Worm (Caenorhabditis elegans) whole organism, L1 larva: ENCODE data around the gene txbp-3.

Experiments
- C16A3.4 ChIP-seq: fragments of 150-350 bp; optimal IDR thresholded peaks from 2 replicates; lab custom pipeline; 2014; ENCODE audit warnings: missing biosample characterization, missing genetic modification characterization
- C34B4.2 ChIP-seq: sonication (generic microtip); optimal IDR thresholded peaks from 2 replicates; lab custom pipeline; 2017; ENCODE audit warnings: mild to moderate bottlenecking, missing genetic modification characterization, missing compliant biosample characterization
- aha-1 ChIP-seq: fragments of 150-350 bp; optimal IDR thresholded peaks from 2 replicates; lab custom pipeline; 2014; ENCODE audit warnings: missing biosample characterization, missing genetic modification characterization
- aly-2 ChIP-seq: fragments of 150-350 bp; optimal IDR thresholded peaks from 2 replicates; lab custom pipeline; 2014; ENCODE audit warnings: missing biosample characterization, missing genetic modification characterization
- ceh-88 ChIP-seq: fragments of 200-800 bp; sonication (Bioruptor generic); IDR thresholded peaks from 2 replicates; pipeline ENCODE4 v1.3.6; 2022; ENCODE audit warnings: missing genetic modification characterization, missing compliant biosample characterization
- ceh-90 ChIP-seq: sonication (generic microtip); optimal IDR thresholded peaks from 2 replicates; lab custom pipeline; 2016; ENCODE audit warnings: missing genetic modification characterization, missing compliant biosample characterization
- dpl-1 ChIP-seq, 3 experiments: fragments of 150-350 bp in 2 of 3; sonication (generic microtip) in 1 of 3; optimal IDR thresholded peaks; 2 replicates each; lab custom pipeline; 2014 to 2017; ENCODE audit warnings: missing biosample characterization in 3 of 3, missing genetic modification characterization in 3 of 3, missing genetic modification reagents in 3 of 3
- dsc-1 ChIP-seq: sonication (generic microtip); optimal IDR thresholded peaks from 2 replicates; lab custom pipeline; 2016; ENCODE audit warnings: mild to moderate bottlenecking, missing genetic modification characterization, missing compliant biosample characterization
- efl-1 ChIP-seq, 4 experiments: fragments of 150-350 bp; optimal IDR thresholded peaks in 3 of 4; peaks in 1 of 4; 1 replicate in 1 of 4; 2 replicates in 3 of 4; lab custom pipeline; 2014; ENCODE audit warnings: missing biosample characterization in 2 of 4, missing genetic modification characterization in 2 of 4, missing genetic modification reagents in 2 of 4
- efl-3 ChIP-seq: fragments of 200-800 bp; sonication (Bioruptor generic); optimal IDR thresholded peaks from 2 replicates; lab custom pipeline; 2018; ENCODE audit warnings: mild to moderate bottlenecking, missing genetic modification characterization, missing compliant biosample characterization
- egl-27 ChIP-seq, 2 experiments: fragments of 150-350 bp in 1 of 2; sonication (generic microtip); optimal IDR thresholded peaks; 3 replicates each; lab custom pipeline; 2017 to 2018; ENCODE audit warnings: missing biosample characterization in 2 of 2, missing genetic modification characterization in 2 of 2, missing genetic modification reagents in 2 of 2
- elt-2 ChIP-seq: sonication (generic microtip); optimal IDR thresholded peaks from 2 replicates; lab custom pipeline; 2016; ENCODE audit warnings: missing genetic modification characterization, mild to moderate bottlenecking, inconsistent platforms, missing compliant biosample characterization, missing genetic modification reagents
- fkh-10 ChIP-seq: sonication (generic microtip); optimal IDR thresholded peaks from 2 replicates; lab custom pipeline; 2017; ENCODE audit warnings: missing biosample characterization, missing genetic modification reagents, missing genetic modification characterization
- fkh-4 ChIP-seq: sonication (generic microtip); optimal IDR thresholded peaks from 2 replicates; lab custom pipeline; 2016; ENCODE audit warnings: missing compliant biosample characterization, missing genetic modification characterization, borderline replicate concordance
- fkh-8 ChIP-seq: sonication (generic microtip); optimal IDR thresholded peaks from 2 replicates; lab custom pipeline; 2016; ENCODE audit warnings: mild to moderate bottlenecking, missing genetic modification characterization, missing compliant biosample characterization
- grh-1 ChIP-seq: fragments of 200-800 bp; sonication (Bioruptor generic); IDR thresholded peaks from 2 replicates; pipeline ENCODE4 v1.3.6; 2022; ENCODE audit warnings: missing genetic modification reagents, missing genetic modification characterization, missing compliant biosample characterization
- hlh-17 ChIP-seq: fragments of 200-800 bp; sonication (Bioruptor generic); optimal IDR thresholded peaks from 2 replicates; lab custom pipeline; 2018; ENCODE audit warnings: missing genetic modification characterization, mild to moderate bottlenecking, missing compliant biosample characterization, moderate library complexity, borderline replicate concordance
- hlh-4 ChIP-seq: sonication (generic microtip); optimal IDR thresholded peaks from 2 replicates; lab custom pipeline; 2016; ENCODE audit warnings: mild to moderate bottlenecking, missing genetic modification characterization, missing compliant biosample characterization
- hpl-2 ChIP-seq: fragments of 150-350 bp; optimal IDR thresholded peaks from 2 replicates; lab custom pipeline; 2014; ENCODE audit warnings: missing biosample characterization, missing genetic modification reagents, missing genetic modification characterization
- jun-1 ChIP-seq: fragments of 150-350 bp; optimal IDR thresholded peaks from 2 replicates; lab custom pipeline; 2014; ENCODE audit warnings: missing biosample characterization, missing genetic modification reagents, missing genetic modification characterization
- lin-13 ChIP-seq: fragments of 150-350 bp; optimal IDR thresholded peaks from 2 replicates; lab custom pipeline; 2014; ENCODE audit warnings: missing biosample characterization, missing genetic modification reagents, missing genetic modification characterization
- lin-15B ChIP-seq: fragments of 150-350 bp; sonication (generic microtip); optimal IDR thresholded peaks from 3 replicates; lab custom pipeline; 2014; ENCODE audit warnings: missing biosample characterization, missing genetic modification characterization
- lin-39 ChIP-seq: fragments of 150-350 bp; optimal IDR thresholded peaks from 2 replicates; lab custom pipeline; 2014; ENCODE audit warnings: missing biosample characterization, missing genetic modification reagents, missing genetic modification characterization
- lir-3 ChIP-seq: sonication (generic microtip); optimal IDR thresholded peaks from 2 replicates; lab custom pipeline; 2016; ENCODE audit warnings: mild to moderate bottlenecking, missing genetic modification characterization, moderate library complexity, missing compliant biosample characterization; ENCODE audit not compliant: poor library complexity
- lsy-2 ChIP-seq, 2 experiments: fragments of 150-350 bp; optimal IDR thresholded peaks; 2 replicates each; lab custom pipeline; 2014; ENCODE audit warnings: missing biosample characterization in 2 of 2, missing genetic modification characterization in 2 of 2
- mep-1 ChIP-seq: fragments of 150-350 bp; optimal IDR thresholded peaks from 2 replicates; lab custom pipeline; 2014; ENCODE audit warnings: missing biosample characterization, missing genetic modification characterization
- nhr-12 ChIP-seq: sonication (generic microtip); optimal IDR thresholded peaks from 2 replicates; lab custom pipeline; 2017; ENCODE audit warnings: missing biosample characterization, missing genetic modification characterization
- nhr-19 ChIP-seq: fragments of 200-800 bp; sonication (Bioruptor generic); conservative IDR thresholded peaks from 2 replicates; pipeline ENCODE4 v1.3.6; 2022; ENCODE audit warnings: missing genetic modification characterization, missing compliant biosample characterization
- nhr-20 ChIP-seq: sonication (generic microtip); optimal IDR thresholded peaks from 2 replicates; lab custom pipeline; 2016; ENCODE audit warnings: mild to moderate bottlenecking, missing genetic modification characterization, missing compliant biosample characterization
- nhr-237 ChIP-seq: fragments of 150-350 bp; optimal IDR thresholded peaks from 2 replicates; lab custom pipeline; 2014; ENCODE audit warnings: missing biosample characterization, missing genetic modification characterization
- nhr-28 ChIP-seq: fragments of 150-350 bp; optimal IDR thresholded peaks from 2 replicates; lab custom pipeline; 2014; ENCODE audit warnings: missing biosample characterization, missing genetic modification characterization
- nhr-47 ChIP-seq: sonication (generic microtip); optimal IDR thresholded peaks from 2 replicates; lab custom pipeline; 2016; ENCODE audit warnings: mild to moderate bottlenecking, missing genetic modification characterization, moderate library complexity, missing compliant biosample characterization
- nhr-76 ChIP-seq: sonication (generic microtip); optimal IDR thresholded peaks from 2 replicates; lab custom pipeline; 2017; ENCODE audit warnings: missing biosample characterization, missing genetic modification characterization
- nhr-77 ChIP-seq: fragments of 150-350 bp; optimal IDR thresholded peaks from 2 replicates; lab custom pipeline; 2014; ENCODE audit warnings: missing biosample characterization, missing genetic modification characterization
- pag-3 ChIP-seq: sonication (generic microtip); optimal IDR thresholded peaks from 2 replicates; lab custom pipeline; 2017; ENCODE audit warnings: missing genetic modification characterization, mild to moderate bottlenecking, missing compliant biosample characterization, antibody characterized with exemption, borderline replicate concordance; ENCODE audit not compliant: insufficient read depth
- pax-3 ChIP-seq: fragments of 200-800 bp; sonication (Bioruptor generic); optimal IDR thresholded peaks from 2 replicates; lab custom pipeline; 2018; ENCODE audit warnings: mild to moderate bottlenecking, missing genetic modification characterization, moderate library complexity, missing compliant biosample characterization
- skn-1 ChIP-seq: fragments of 150-350 bp; optimal IDR thresholded peaks from 2 replicates; lab custom pipeline; 2014; ENCODE audit warnings: missing biosample characterization, missing genetic modification characterization
- snpc-4 ChIP-seq: fragments of 150-350 bp; optimal IDR thresholded peaks from 2 replicates; lab custom pipeline; 2014; ENCODE audit warnings: missing biosample characterization, missing genetic modification characterization
- snu-23 ChIP-seq: sonication (generic microtip); optimal IDR thresholded peaks from 2 replicates; lab custom pipeline; 2016; ENCODE audit warnings: missing genetic modification characterization, missing compliant biosample characterization
- sptf-1 ChIP-seq: fragments of 150-350 bp; optimal IDR thresholded peaks from 2 replicates; lab custom pipeline; 2014; ENCODE audit warnings: missing biosample characterization, missing genetic modification characterization
- swsn-7 ChIP-seq: sonication (generic microtip); optimal IDR thresholded peaks from 2 replicates; lab custom pipeline; 2016; ENCODE audit warnings: missing genetic modification characterization, missing compliant biosample characterization
- unc-130 ChIP-seq: fragments of 150-350 bp; optimal IDR thresholded peaks from 2 replicates; lab custom pipeline; 2017; ENCODE audit warnings: missing biosample characterization, missing genetic modification characterization, inconsistent platforms
- unc-62 ChIP-seq: fragments of 150-350 bp; optimal IDR thresholded peaks from 2 replicates; lab custom pipeline; 2014; ENCODE audit warnings: missing biosample characterization, missing genetic modification reagents, missing genetic modification characterization
- unc-98 ChIP-seq: fragments of 200-800 bp; sonication (Bioruptor generic); IDR thresholded peaks from 2 replicates; pipeline ENCODE4 v1.3.6; 2022; ENCODE audit warnings: missing genetic modification characterization, missing compliant biosample characterization
- vab-15 ChIP-seq: sonication (generic microtip); optimal IDR thresholded peaks from 2 replicates; lab custom pipeline; 2017; ENCODE audit warnings: missing genotype, mild to moderate bottlenecking, missing genetic modification characterization, missing compliant biosample characterization
- xbp-1 ChIP-seq: sonication (generic microtip); optimal IDR thresholded peaks from 2 replicates; lab custom pipeline; 2016; ENCODE audit warnings: missing genetic modification characterization, missing compliant biosample characterization
- zag-1 ChIP-seq: fragments of 150-350 bp; optimal IDR thresholded peaks from 2 replicates; lab custom pipeline; 2014; ENCODE audit warnings: missing biosample characterization, missing genetic modification characterization
- zip-4 ChIP-seq: fragments of 200-800 bp; sonication (Bioruptor generic); optimal IDR thresholded peaks from 2 replicates; lab custom pipeline; 2018; ENCODE audit warnings: mild to moderate bottlenecking, missing genetic modification characterization, moderate library complexity, missing compliant biosample characterization

Gene txbp-3

ce11 chrIII:5018116-5018689 lies 29.1 kb downstream of the txbp-3 start, which contains the start of gene wip-1 (continued):
- peak; percentile 98 for TF ChIP-seq fkh-8 (tag; lab: Kevin White, UChicago)
- peak; percentile 84 for TF ChIP-seq lin-15B (tag; lab: Kevin White, UChicago)
- peak; percentile 95 for TF ChIP-seq fkh-10
- TF ChIP-seq egl-27 (tag; optimal IDR thresholded peaks at IDR 0.05; lab: Kevin White, UChicago) = peak; percentile 12 to 18
- TF ChIP-seq ceh-90 (tag; lab: Kevin White, UChicago) = peak; percentile 56
- peak; percentile 97 for TF ChIP-seq jun-1 (tag; lab: Kevin White, UChicago)
- TF ChIP-seq mep-1 = peak; percentile 99
- TF ChIP-seq dpl-1 (GFP tag; optimal IDR thresholded peaks at IDR 0.05; lab: Kevin White, UChicago) = peak; percentile 91 to 94 (median 92)
- peak; percentile 91 for TF ChIP-seq elt-2
- TF ChIP-seq hlh-4 (tag; lab: Kevin White, UChicago) = no peak
- TF ChIP-seq xbp-1 (tag; lab: Kevin White, UChicago) = peak; percentile 98
- TF ChIP-seq skn-1 = peak; percentile 94
- TF ChIP-seq snu-23 (GFP tag; lab: Kevin White, UChicago) = peak; percentile 99
- peak; percentile 94 for TF ChIP-seq pax-3
- peak; percentile 99 for TF ChIP-seq nhr-47 (tag; lab: Kevin White, UChicago)
- TF ChIP-seq aha-1 (tag; lab: Kevin White, UChicago) = peak; percentile 96
- TF ChIP-seq C34B4.2 = peak; percentile 34
- peak; percentile 97 for TF ChIP-seq nhr-77 (tag; lab: Kevin White, UChicago)
- TF ChIP-seq zag-1 = peak; percentile 57
- TF ChIP-seq fkh-4 = peak; percentile 62
- peak; percentile 90 for TF ChIP-seq hpl-2 (GFP tag; lab: Kevin White, UChicago)
- TF ChIP-seq lin-13 (GFP tag; lab: Kevin White, UChicago) = peak; percentile 98
- peak; percentile 19; the same call in 1 of the 2 replicates for TF ChIP-seq unc-98 (GFP tag; lab: Robert Waterston, UW)
- TF ChIP-seq unc-130 (tag; lab: Kevin White, UChicago) = peak; percentile 100
- peak; percentile 88 for TF ChIP-seq zip-4
- peak; percentile 76 for TF ChIP-seq vab-15 (tag; lab: Kevin White, UChicago)
- TF ChIP-seq efl-1 (optimal IDR thresholded peaks at IDR 0.05; lab: Kevin White, UChicago) = peak; percentile 94 to 95
- peak; percentile 86 to 99 for TF ChIP-seq efl-1 (GFP tag; optimal IDR thresholded peaks at IDR 0.05 in 1 of 2; lab: Kevin White, UChicago)
- peak; percentile 23 for TF ChIP-seq unc-62
- TF ChIP-seq grh-1 (GFP tag; lab: Robert Waterston, UW) = peak; percentile 97
- no peak for TF ChIP-seq nhr-28 (tag; lab: Kevin White, UChicago)
- TF ChIP-seq dsc-1 (tag; lab: Kevin White, UChicago) = peak; percentile 98
- peak; percentile 99 for TF ChIP-seq nhr-20 (tag; lab: Kevin White, UChicago)

DNA sequence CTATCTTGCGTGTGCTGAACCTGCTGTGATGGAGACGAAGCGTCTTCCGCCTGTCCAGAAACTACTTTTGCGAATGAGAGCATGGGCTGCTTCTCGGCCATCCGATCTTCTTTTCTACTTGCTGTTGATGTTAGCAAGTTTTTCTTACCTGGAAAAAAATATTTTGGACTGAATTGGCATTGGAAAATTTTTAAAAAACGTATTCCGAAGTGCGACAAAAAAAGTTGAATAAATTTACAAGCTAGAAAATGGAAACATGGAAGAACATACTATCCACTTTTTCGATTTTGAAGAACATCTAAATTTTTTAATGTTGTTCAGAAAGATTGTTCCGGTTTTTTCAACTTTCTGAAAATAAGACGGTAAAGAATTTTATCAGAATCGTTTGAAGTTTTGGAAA lies 29.7 kb downstream of the txbp-3 start, which contains the start of gene larp-1:
Gene larp-1 (minus strand): TSS at position 101 of the 400 bp plus-strand sequence.
- TF ChIP-seq efl-3 (GFP tag; lab: Kevin White, UChicago) (no peak), lsy-2 (tag; optimal IDR thresholded peaks at IDR 0.05; lab: Kevin White, UChicago) (no peak), nhr-12 (tag; lab: Kevin White, UChicago) (no peak), hlh-4 (tag; lab: Kevin White, UChicago) (no peak), nhr-237 (tag; lab: Kevin White, UChicago) (no peak), nhr-19 (no peak), fkh-10 (no peak)
- TF ChIP-seq, all 84 proteins: peak for 0

- TF ChIP-seq hlh-17 (GFP tag; lab: Kevin White, UChicago) (no peak), lin-39 (tag; lab: Kevin White, UChicago) (peak; percentile 53), nhr-47 (tag; lab: Kevin White, UChicago) (peak; percentile 88), lir-3 (tag; lab: Kevin White, UChicago) (peak; percentile 71), sptf-1 (tag; lab: Kevin White, UChicago) (no peak), efl-1 (optimal IDR thresholded peaks at IDR 0.05; lab: Kevin White, UChicago) (peak; percentile 81 to 82), efl-1 (GFP tag; optimal IDR thresholded peaks at IDR 0.05 in 1 of 2; lab: Kevin White, UChicago) (peak; percentile 54 to 95), snu-23 (GFP tag; lab: Kevin White, UChicago) (peak; percentile 96), swsn-7 (peak; percentile 89), aly-2 (tag; lab: Kevin White, UChicago) (peak; percentile 86), fkh-10 (peak; percentile 92), snpc-4 (tag; lab: Kevin White, UChicago) (peak; percentile 75), nhr-76 (no peak), nhr-19 (peak; percentile 84), fkh-4 (peak; percentile 20), lin-15B (tag; lab: Kevin White, UChicago) (peak; percentile 45), ceh-88 (GFP tag; lab: Robert Waterston, UW) (peak; percentile 55; the same call in 1 of the 2 replicates), C16A3.4 (tag; lab: Kevin White, UChicago) (peak; percentile 80), pag-3 (tag; lab: Kevin White, UChicago) (no peak)
These were observed 33.3 kb downstream of the txbp-3 start for ce11 chrIII:5013915-5014346.
